Worm (Caenorhabditis elegans) whole organism, L1 larva: ENCODE results near the gene srd-49.
A peak's percentile ranks its signal among the peaks of the same experiment; 100 is the strongest.

ENCODE experiments used
- C16A3.4 ChIP-seq: fragments of 150-350 bp; optimal IDR thresholded peaks from 2 replicates; lab custom pipeline; 2014; ENCODE audit warnings: missing biosample characterization, missing genetic modification characterization
- Y116A8C.19 ChIP-seq: sonication (generic microtip); optimal IDR thresholded peaks from 2 replicates; lab custom pipeline; 2016; ENCODE audit warnings: missing compliant biosample characterization, missing genetic modification characterization, borderline replicate concordance
- blmp-1 ChIP-seq: fragments of 150-350 bp; optimal IDR thresholded peaks from 2 replicates; lab custom pipeline; 2014; ENCODE audit warnings: missing biosample characterization, missing genetic modification characterization
- ceh-63 ChIP-seq: fragments of 200-800 bp; sonication (Bioruptor generic); optimal IDR thresholded peaks from 2 replicates; lab custom pipeline; 2018; ENCODE audit warnings: mild to moderate bottlenecking, missing genetic modification characterization, missing compliant biosample characterization
- ceh-8 ChIP-seq: fragments of 200-800 bp; sonication (Bioruptor generic); optimal IDR thresholded peaks from 2 replicates; lab custom pipeline; 2018; ENCODE audit warnings: mild to moderate bottlenecking, missing genetic modification characterization, moderate library complexity, missing compliant biosample characterization
- ces-1 ChIP-seq: fragments of 150-350 bp; optimal IDR thresholded peaks from 2 replicates; lab custom pipeline; 2014; ENCODE audit warnings: missing biosample characterization, missing genetic modification reagents, missing genetic modification characterization
- dsc-1 ChIP-seq: sonication (generic microtip); optimal IDR thresholded peaks from 2 replicates; lab custom pipeline; 2016; ENCODE audit warnings: mild to moderate bottlenecking, missing genetic modification characterization, missing compliant biosample characterization
- efl-1 ChIP-seq, 4 experiments: fragments of 150-350 bp; optimal IDR thresholded peaks in 3 of 4; peaks in 1 of 4; 1 replicate in 1 of 4; 2 replicates in 3 of 4; lab custom pipeline; 2014; ENCODE audit warnings: missing biosample characterization in 2 of 4, missing genetic modification characterization in 2 of 4, missing genetic modification reagents in 2 of 4
- elt-3 ChIP-seq, 6 experiments: fragments of 150-350 bp in 1 of 6; sonication (generic microtip); optimal IDR thresholded peaks; 2 replicates each; lab custom pipeline; 2017 to 2018; ENCODE audit warnings: missing biosample characterization in 6 of 6, missing genetic modification characterization in 6 of 6, inconsistent platforms in 1 of 6
- fkh-8 ChIP-seq: sonication (generic microtip); optimal IDR thresholded peaks from 2 replicates; lab custom pipeline; 2016; ENCODE audit warnings: mild to moderate bottlenecking, missing genetic modification characterization, missing compliant biosample characterization
- hlh-17 ChIP-seq: fragments of 200-800 bp; sonication (Bioruptor generic); optimal IDR thresholded peaks from 2 replicates; lab custom pipeline; 2018; ENCODE audit warnings: missing genetic modification characterization, mild to moderate bottlenecking, missing compliant biosample characterization, moderate library complexity, borderline replicate concordance
- hlh-4 ChIP-seq: sonication (generic microtip); optimal IDR thresholded peaks from 2 replicates; lab custom pipeline; 2016; ENCODE audit warnings: mild to moderate bottlenecking, missing genetic modification characterization, missing compliant biosample characterization
- hpl-2 ChIP-seq: fragments of 150-350 bp; optimal IDR thresholded peaks from 2 replicates; lab custom pipeline; 2014; ENCODE audit warnings: missing biosample characterization, missing genetic modification reagents, missing genetic modification characterization
- irx-1 ChIP-seq: sonication (generic microtip); optimal IDR thresholded peaks from 2 replicates; lab custom pipeline; 2016; ENCODE audit warnings: missing genetic modification characterization, missing compliant biosample characterization
- isw-1 ChIP-seq: fragments of 200-800 bp; sonication (Bioruptor generic); IDR thresholded peaks from 2 replicates; pipeline ENCODE4 v1.3.6; 2022; ENCODE audit warnings: missing genetic modification characterization, missing compliant biosample characterization
- lin-35 ChIP-seq, 2 experiments: fragments of 150-350 bp; optimal IDR thresholded peaks; 2 replicates each; lab custom pipeline; 2014; ENCODE audit warnings: missing biosample characterization in 2 of 2, missing genetic modification characterization in 2 of 2, missing genetic modification reagents in 2 of 2
- lir-3 ChIP-seq: sonication (generic microtip); optimal IDR thresholded peaks from 2 replicates; lab custom pipeline; 2016; ENCODE audit warnings: mild to moderate bottlenecking, missing genetic modification characterization, moderate library complexity, missing compliant biosample characterization; ENCODE audit not compliant: poor library complexity
- mab-9 ChIP-seq: fragments of 200-800 bp; sonication (Bioruptor generic); IDR thresholded peaks from 2 replicates; pipeline ENCODE4 v1.3.6; 2022; ENCODE audit warnings: missing genetic modification reagents, missing genetic modification characterization, missing compliant biosample characterization
- mep-1 ChIP-seq: fragments of 150-350 bp; optimal IDR thresholded peaks from 2 replicates; lab custom pipeline; 2014; ENCODE audit warnings: missing biosample characterization, missing genetic modification characterization
- nhr-20 ChIP-seq: sonication (generic microtip); optimal IDR thresholded peaks from 2 replicates; lab custom pipeline; 2016; ENCODE audit warnings: mild to moderate bottlenecking, missing genetic modification characterization, missing compliant biosample characterization
- nhr-237 ChIP-seq: fragments of 150-350 bp; optimal IDR thresholded peaks from 2 replicates; lab custom pipeline; 2014; ENCODE audit warnings: missing biosample characterization, missing genetic modification characterization
- nhr-71 ChIP-seq: sonication (generic microtip); optimal IDR thresholded peaks from 2 replicates; lab custom pipeline; 2016; ENCODE audit warnings: mild to moderate bottlenecking, missing genetic modification characterization, moderate library complexity, missing compliant biosample characterization
- nhr-77 ChIP-seq: fragments of 150-350 bp; optimal IDR thresholded peaks from 2 replicates; lab custom pipeline; 2014; ENCODE audit warnings: missing biosample characterization, missing genetic modification characterization
- rnt-1 ChIP-seq: sonication (generic microtip); optimal IDR thresholded peaks from 2 replicates; lab custom pipeline; 2016; ENCODE audit warnings: mild to moderate bottlenecking, missing genetic modification characterization, moderate library complexity, missing compliant biosample characterization
- skn-1 ChIP-seq: fragments of 150-350 bp; optimal IDR thresholded peaks from 2 replicates; lab custom pipeline; 2014; ENCODE audit warnings: missing biosample characterization, missing genetic modification characterization
- sox-4 ChIP-seq: sonication (generic microtip); optimal IDR thresholded peaks from 2 replicates; lab custom pipeline; 2016; ENCODE audit warnings: missing genetic modification characterization, missing compliant biosample characterization
- sup-37 ChIP-seq: fragments of 200-800 bp; sonication (Bioruptor generic); optimal IDR thresholded peaks from 2 replicates; lab custom pipeline; 2018; ENCODE audit warnings: mild to moderate bottlenecking, missing genetic modification characterization, missing compliant biosample characterization
- unc-130 ChIP-seq: fragments of 150-350 bp; optimal IDR thresholded peaks from 2 replicates; lab custom pipeline; 2017; ENCODE audit warnings: missing biosample characterization, missing genetic modification characterization, inconsistent platforms
- unc-98 ChIP-seq: fragments of 200-800 bp; sonication (Bioruptor generic); IDR thresholded peaks from 2 replicates; pipeline ENCODE4 v1.3.6; 2022; ENCODE audit warnings: missing genetic modification characterization, missing compliant biosample characterization
- xbp-1 ChIP-seq: sonication (generic microtip); optimal IDR thresholded peaks from 2 replicates; lab custom pipeline; 2016; ENCODE audit warnings: missing genetic modification characterization, missing compliant biosample characterization
- zag-1 ChIP-seq: fragments of 150-350 bp; optimal IDR thresholded peaks from 2 replicates; lab custom pipeline; 2014; ENCODE audit warnings: missing biosample characterization, missing genetic modification characterization

srd-49 gene

ce11 chrV:10075441-10075840 lies 19.0 kb upstream of the srd-49 start, which contains the start of gene F57A8.7:
F57A8.7 (plus strand) TSS chrV:10075741.
- TF ChIP-seq blmp-1 (tag; lab: Kevin White, UChicago): no peak
- no peak for TF ChIP-seq sox-4 (tag; lab: Kevin White, UChicago)
- TF ChIP-seq C16A3.4: no peak

ce11 chrV:10078244-10078643 lies 16.2 kb upstream of the srd-49 start, which contains the start of gene R04B5.1:
R04B5.1 (minus strand) TSS chrV:10078344.
- TF ChIP-seq nhr-237 (tag; lab: Kevin White, UChicago) (no peak), unc-130 (tag; lab: Kevin White, UChicago) (no peak)

- TF ChIP-seq fkh-8 (tag; lab: Kevin White, UChicago): no peak
- no peak for TF ChIP-seq dsc-1 (tag; lab: Kevin White, UChicago)
- TF ChIP-seq hlh-4 (tag; lab: Kevin White, UChicago): no peak
- no peak for TF ChIP-seq hpl-2 (GFP tag; lab: Kevin White, UChicago)
- TF ChIP-seq xbp-1: no peak
- TF ChIP-seq ceh-8: no peak
- no peak for TF ChIP-seq sup-37 (GFP tag; lab: Kevin White, UChicago)
- no peak for TF ChIP-seq lir-3
- TF ChIP-seq ces-1 (GFP tag; lab: Kevin White, UChicago): no peak
- no peak for TF ChIP-seq rnt-1 (tag; lab: Kevin White, UChicago)
- no peak for TF ChIP-seq Y116A8C.19 (tag; lab: Kevin White, UChicago)
- TF ChIP-seq unc-98 (GFP tag; lab: Robert Waterston, UW): no peak
- no peak for TF ChIP-seq skn-1 (tag; lab: Kevin White, UChicago)
- no peak for TF ChIP-seq ceh-63 (GFP tag; lab: Kevin White, UChicago)
- no peak for TF ChIP-seq zag-1 (tag; lab: Kevin White, UChicago)
- TF ChIP-seq isw-1 (GFP tag; lab: Robert Waterston, UW): no peak
These were observed 13.6 kb upstream of the srd-49 start for ce11 chrV:10080905-10081304.

- TF ChIP-seq elt-3 (tag; optimal IDR thresholded peaks at IDR 0.05; lab: Kevin White, UChicago): peak in 1 of 6 experiments; percentile 2
- TF ChIP-seq nhr-77 (tag; lab: Kevin White, UChicago): peak; percentile 12
- no peak for TF ChIP-seq efl-1 (optimal IDR thresholded peaks at IDR 0.05; lab: Kevin White, UChicago)
- TF ChIP-seq efl-1 (GFP tag; optimal IDR thresholded peaks at IDR 0.05 in 1 of 2; lab: Kevin White, UChicago): peak in 1 of 2 experiments; percentile 51
- TF ChIP-seq Y116A8C.19 (tag; lab: Kevin White, UChicago): no peak
- TF ChIP-seq nhr-20: peak; percentile 12
These were observed 12.8 kb upstream of the srd-49 start, which contains the start of gene nhr-205 for ce11 chrV:10081636-10082035. nhr-205 (minus strand) TSS chrV:10081776.

DNA sequence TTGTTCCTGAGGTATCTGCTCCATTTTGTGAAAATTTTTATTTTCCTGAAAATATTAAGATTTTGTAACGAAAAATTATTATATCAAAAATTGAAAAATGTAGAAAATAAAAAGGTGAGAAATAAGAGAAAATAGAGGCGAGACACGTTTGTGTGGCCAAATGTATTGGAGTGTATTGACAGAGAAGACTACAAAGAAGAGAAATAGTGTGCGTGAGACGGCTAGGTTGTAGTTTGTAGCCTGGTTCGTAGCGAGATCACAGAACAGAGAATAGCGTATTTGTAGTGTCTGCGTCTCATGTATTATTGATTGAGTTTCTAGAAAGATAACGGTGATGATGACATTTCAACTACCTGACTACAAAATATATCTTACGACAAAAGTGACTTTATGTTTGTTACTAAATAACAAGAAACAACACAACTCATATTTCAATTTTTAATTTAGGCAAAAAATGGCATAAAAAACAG lies 10.4 kb upstream of the srd-49 start, which contains the start of gene nhr-12:
TSS of gene nhr-12 (minus strand) at position 51 of the 470 bp plus-strand sequence.
- TF ChIP-seq lin-35 (GFP tag; optimal IDR thresholded peaks at IDR 0.05; lab: Kevin White, UChicago) (peak in 1 of 2 experiments; percentile 7), isw-1 (GFP tag; lab: Robert Waterston, UW) (no peak), mep-1 (tag; lab: Kevin White, UChicago) (no peak), nhr-71 (tag; lab: Kevin White, UChicago) (peak; percentile 50), mab-9 (GFP tag; lab: Robert Waterston, UW) (no peak), nhr-20 (peak; percentile 59), C16A3.4 (no peak), efl-1 (optimal IDR thresholded peaks at IDR 0.05; lab: Kevin White, UChicago) (peak; percentile 1 to 9), efl-1 (GFP tag; optimal IDR thresholded peaks at IDR 0.05 in 1 of 2; lab: Kevin White, UChicago) (no peak), hlh-17 (GFP tag; lab: Kevin White, UChicago) (no peak), irx-1 (tag; lab: Kevin White, UChicago) (no peak), blmp-1 (tag; lab: Kevin White, UChicago) (peak; percentile 8)
